Fruit fly (Drosophila melanogaster) S2 (cell line): ENCODE measurements around the gene CG31875.

Experiments
- CG8478 ChIP-seq: fragments of >200 bp; optimal IDR thresholded peaks from 2 replicates; lab custom pipeline; 2018
- CTCF ChIP-seq, 2 experiments: fragments of >200 bp; optimal IDR thresholded peaks; 2 replicates each; lab custom pipeline; 2018

- TF ChIP-seq CTCF (optimal IDR thresholded peaks at IDR 0.05; lab: Kevin White, UChicago): no peak
- TF ChIP-seq CG8478 (lab: Kevin White, UChicago): no peak
Observed at dm6 chr2L:9966983-9967737, 35.4 kb downstream of the CG31875 start, which contains the start of the genes Dref and RpL13.
